Worm (Caenorhabditis elegans): ENCODE results near the gene ceph-41.
A peak's percentile ranks its signal among the peaks of the same experiment; 100 is the strongest.

The ceph-41 gene

ce11 chrIV:8146283-8146682, 19.3 kb downstream of the ceph-41 start (continued):
- TF ChIP-seq madf-9 (GFP tag; conservative IDR thresholded peaks at IDR 0.05) (no peak), aha-1 (tag) (peak; percentile 83), daf-16 (GFP tag; optimal IDR thresholded peaks at IDR 0.05) (no peak), daf-16 (tag; optimal IDR thresholded peaks at IDR 0.05) (peak; percentile 77), gei-8 (GFP tag; optimal IDR thresholded peaks at IDR 0.05) (no peak), unc-62 (GFP tag; optimal IDR thresholded peaks at IDR 0.05 in 1 of 2) (peak in 1 of 2 experiments; percentile 40), unc-62 (tag; optimal IDR thresholded peaks at IDR 0.05) (no peak), duxl-1 (tag; optimal IDR thresholded peaks at IDR 0.05; ENCODE audit: poor library complexity) (no peak), mes-2 (tag; optimal IDR thresholded peaks at IDR 0.05; ENCODE audit: poor library complexity, severe bottlenecking) (no peak), lir-3 (tag; optimal IDR thresholded peaks at IDR 0.05) (no peak), tra-1 (GFP tag; IDR thresholded peaks at IDR 0.05) (no peak), dmd-9 (GFP tag; IDR thresholded peaks at IDR 0.05) (no peak), pqm-1 (tag; optimal IDR thresholded peaks at IDR 0.05) (peak; percentile 23), mep-1 (tag; optimal IDR thresholded peaks at IDR 0.05) (peak; percentile 38), nhr-48 (tag; optimal IDR thresholded peaks at IDR 0.05) (no peak), spr-3 (GFP tag; optimal IDR thresholded peaks at IDR 0.05) (no peak), mxl-2 (GFP tag; conservative IDR thresholded peaks at IDR 0.05) (no peak), zip-11 (GFP tag; IDR thresholded peaks at IDR 0.05) (no peak), daf-8 (GFP tag; IDR thresholded peaks at IDR 0.05) (no peak), hlh-11 (tag; optimal IDR thresholded peaks at IDR 0.05) (peak; percentile 17), arid-1 (GFP tag; conservative IDR thresholded peaks at IDR 0.05) (no peak), zfp-2 (tag; optimal IDR thresholded peaks at IDR 0.05) (no peak)

- TF ChIP-seq ces-1 (GFP tag; optimal IDR thresholded peaks at IDR 0.05) = no peak
- no peak for TF ChIP-seq nhr-76 (tag; optimal IDR thresholded peaks at IDR 0.05)
- TF ChIP-seq mdt-29 (GFP tag; IDR thresholded peaks at IDR 0.05) = no peak
- TF ChIP-seq ceh-44 (GFP tag; IDR thresholded peaks at IDR 0.05) = no peak
- TF ChIP-seq fos-1 (tag; optimal IDR thresholded peaks at IDR 0.05) = no peak
- no peak for TF ChIP-seq T20F7.1 (GFP tag; optimal IDR thresholded peaks at IDR 0.05)
- no peak for TF ChIP-seq nhr-48 (tag; optimal IDR thresholded peaks at IDR 0.05)
- no peak for TF ChIP-seq lir-3 (tag; optimal IDR thresholded peaks at IDR 0.05)
Measured at ce11 chrIV:8148494-8148893, 21.5 kb downstream of the ceph-41 start, which contains the start of gene pmk-1. pmk-1 (plus strand) TSS chrIV:8148794.

- TF ChIP-seq T20F7.1 (GFP tag; optimal IDR thresholded peaks at IDR 0.05) (peak; percentile 42), daf-16 (GFP tag; optimal IDR thresholded peaks at IDR 0.05) (peak in 1 of 2 experiments; percentile 41), daf-16 (tag; optimal IDR thresholded peaks at IDR 0.05) (peak; percentile 93), jun-1 (tag; optimal IDR thresholded peaks at IDR 0.05) (no peak), hif-1 (tag; optimal IDR thresholded peaks at IDR 0.05) (no peak), nhr-102 (tag; optimal IDR thresholded peaks at IDR 0.05) (peak; percentile 48), ZK337.2 (GFP tag; IDR thresholded peaks at IDR 0.05) (no peak), snpc-4 (tag; optimal IDR thresholded peaks at IDR 0.05) (no peak), hlh-11 (tag; optimal IDR thresholded peaks at IDR 0.05) (peak; percentile 82), gei-8 (GFP tag; optimal IDR thresholded peaks at IDR 0.05) (no peak), nhr-48 (tag; optimal IDR thresholded peaks at IDR 0.05) (peak; percentile 23), skn-1 (tag; optimal IDR thresholded peaks at IDR 0.05) (no peak), rbr-2 (tag; optimal IDR thresholded peaks at IDR 0.05) (no peak), dve-1 (tag; optimal IDR thresholded peaks at IDR 0.05; ENCODE audit: insufficient read depth) (peak; percentile 94), dmd-6 (GFP tag; IDR thresholded peaks at IDR 0.05) (peak; percentile 88), lin-1 (GFP tag; IDR thresholded peaks at IDR 0.05) (peak; percentile 65; the same call in 1 of the 2 replicates), mes-2 (tag; optimal IDR thresholded peaks at IDR 0.05; ENCODE audit: poor library complexity, severe bottlenecking) (peak; percentile 28), ceh-82 (tag; optimal IDR thresholded peaks at IDR 0.05) (no peak), php-3 (GFP tag; IDR thresholded peaks at IDR 0.05) (peak; percentile 99), tra-1 (GFP tag; IDR thresholded peaks at IDR 0.05) (peak; percentile 80), nhr-77 (tag; optimal IDR thresholded peaks at IDR 0.05) (peak; percentile 52), ceh-44 (GFP tag; IDR thresholded peaks at IDR 0.05) (no peak), lsy-2 (tag; optimal IDR thresholded peaks at IDR 0.05) (peak in 1 of 2 experiments; percentile 33), hlh-30 (tag; optimal IDR thresholded peaks at IDR 0.05; ENCODE audit: insufficient read depth) (peak; percentile 53), mep-1 (tag; optimal IDR thresholded peaks at IDR 0.05) (peak; percentile 40), ceh-20 (GFP tag; IDR thresholded peaks at IDR 0.05) (peak; percentile 88), Y105C5A.15 (GFP tag; IDR thresholded peaks at IDR 0.05) (no peak), spr-1 (tag; optimal IDR thresholded peaks at IDR 0.05) (no peak), Y75B8A.6 (GFP tag; IDR thresholded peaks at IDR 0.05) (no peak), nhr-28 (tag; optimal IDR thresholded peaks at IDR 0.05) (peak; percentile 72)
Measured at ce11 chrIV:8151721-8152120, 24.7 kb downstream of the ceph-41 start.
